Worm (Caenorhabditis elegans) whole organism, young adult: ENCODE measurements around the gene tlk-1.

Experiments used
- B0035.1 ChIP-seq: sonication (generic microtip); optimal IDR thresholded peaks from 2 replicates; lab custom pipeline; 2016; ENCODE audit warnings: missing genetic modification characterization, mild to moderate bottlenecking, missing compliant biosample characterization, missing genotype, missing genetic modification reagents
- C17E4.6 ChIP-seq: fragments of 200-800 bp; sonication (Bioruptor generic); IDR thresholded peaks from 2 replicates; pipeline ENCODE4 v1.3.6; 2022; ENCODE audit warnings: missing genetic modification reagents, missing genetic modification characterization, missing compliant biosample characterization
- F33H1.4 ChIP-seq: fragments of 200-800 bp; sonication (Bioruptor generic); IDR thresholded peaks from 2 replicates; pipeline ENCODE4 v1.3.6; 2022; ENCODE audit warnings: missing genetic modification reagents, missing genetic modification characterization, missing compliant biosample characterization
- F39B2.1 ChIP-seq: fragments of 200-800 bp; sonication (Bioruptor generic); IDR thresholded peaks from 2 replicates; pipeline ENCODE4 v1.3.6; 2022; ENCODE audit warnings: missing genetic modification reagents, missing genetic modification characterization, missing compliant biosample characterization
- F52B5.7 ChIP-seq: sonication (generic microtip); optimal IDR thresholded peaks from 2 replicates; lab custom pipeline; 2016; ENCODE audit warnings: mild to moderate bottlenecking, missing genetic modification characterization, missing compliant biosample characterization
- F57A8.1 ChIP-seq: fragments of 200-800 bp; sonication (Bioruptor generic); optimal IDR thresholded peaks from 2 replicates; lab custom pipeline; 2018; ENCODE audit warnings: mild to moderate bottlenecking, missing genetic modification characterization, moderate library complexity, missing compliant biosample characterization
- Y53G8AR.9 ChIP-seq: fragments of 200-800 bp; sonication (Bioruptor generic); conservative IDR thresholded peaks from 2 replicates; pipeline ENCODE4 v1.3.6; 2022; ENCODE audit warnings: missing genetic modification reagents, missing genetic modification characterization, missing compliant biosample characterization
- Y95B8A.8 ChIP-seq: fragments of 200-800 bp; sonication (Bioruptor generic); IDR thresholded peaks from 2 replicates; pipeline ENCODE4 v1.3.6; 2022; ENCODE audit warnings: missing genetic modification reagents, missing genetic modification characterization, missing compliant biosample characterization
- athp-1 ChIP-seq: sonication (generic microtip); optimal IDR thresholded peaks from 2 replicates; lab custom pipeline; 2017; ENCODE audit warnings: mild to moderate bottlenecking, missing genetic modification characterization, missing compliant biosample characterization
- attf-5 ChIP-seq: fragments of 200-800 bp; sonication (Bioruptor generic); optimal IDR thresholded peaks from 2 replicates; lab custom pipeline; 2018; ENCODE audit warnings: mild to moderate bottlenecking, missing genetic modification characterization, missing compliant biosample characterization
- attf-6 ChIP-seq: fragments of 200-800 bp; sonication (Bioruptor generic); IDR thresholded peaks from 2 replicates; pipeline ENCODE4 v1.3.6; 2022; ENCODE audit warnings: missing genetic modification reagents, missing genetic modification characterization, missing compliant biosample characterization
- bed-2 ChIP-seq: fragments of 200-800 bp; sonication (Bioruptor generic); IDR thresholded peaks from 2 replicates; pipeline ENCODE4 v1.3.6; 2022; ENCODE audit warnings: missing genetic modification reagents, missing genetic modification characterization, missing compliant biosample characterization
- cebp-1 ChIP-seq, 2 experiments: fragments of 200-800 bp in 1 of 2; sonication (Bioruptor generic) in 1 of 2; sonication (generic microtip) in 1 of 2; IDR thresholded peaks in 1 of 2; optimal IDR thresholded peaks in 1 of 2; 2 replicates each; pipeline versions ENCODE4 v1.3.6 to Lab custom; 2017 to 2022; ENCODE audit warnings: missing compliant biosample characterization in 2 of 2, missing genetic modification characterization in 2 of 2, mild to moderate bottlenecking in 1 of 2, missing genetic modification reagents in 1 of 2, moderate library complexity in 1 of 2
- ceh-100 ChIP-seq: fragments of 200-800 bp; sonication (Bioruptor generic); IDR thresholded peaks from 2 replicates; pipeline ENCODE4 v1.3.6; 2022; ENCODE audit warnings: missing genetic modification reagents, missing genetic modification characterization, missing compliant biosample characterization
- ceh-27 ChIP-seq: fragments of 200-800 bp; sonication (Bioruptor generic); optimal IDR thresholded peaks from 2 replicates; lab custom pipeline; 2018; ENCODE audit warnings: mild to moderate bottlenecking, missing genetic modification characterization, moderate library complexity, missing compliant biosample characterization
- ceh-79 ChIP-seq: sonication (generic microtip); optimal IDR thresholded peaks from 2 replicates; lab custom pipeline; 2017; ENCODE audit warnings: mild to moderate bottlenecking, missing genetic modification characterization, missing compliant biosample characterization
- chd-7 ChIP-seq: sonication (generic microtip); optimal IDR thresholded peaks from 2 replicates; lab custom pipeline; 2016; ENCODE audit warnings: mild to moderate bottlenecking, missing genetic modification characterization, moderate library complexity, missing compliant biosample characterization
- dpl-1 ChIP-seq: fragments of 150-350 bp; optimal IDR thresholded peaks from 2 replicates; lab custom pipeline; 2014; ENCODE audit warnings: missing biosample characterization, missing genetic modification reagents, missing genetic modification characterization
- efl-1 ChIP-seq: fragments of 150-350 bp; optimal IDR thresholded peaks from 2 replicates; lab custom pipeline; 2014; ENCODE audit warnings: missing biosample characterization, missing genetic modification reagents, missing genetic modification characterization
- egl-18 ChIP-seq: fragments of 200-800 bp; sonication (Bioruptor generic); IDR thresholded peaks from 2 replicates; pipeline ENCODE4 v1.3.6; 2022; ENCODE audit warnings: missing genetic modification reagents, missing genetic modification characterization, missing compliant biosample characterization
- ekl-4 ChIP-seq: fragments of 200-800 bp; sonication (Bioruptor generic); IDR thresholded peaks from 2 replicates; pipeline ENCODE4 v1.3.6; 2022; ENCODE audit warnings: missing genetic modification reagents, missing genetic modification characterization, missing compliant biosample characterization
- gei-17 ChIP-seq: fragments of 200-800 bp; sonication (Bioruptor generic); optimal IDR thresholded peaks from 2 replicates; lab custom pipeline; 2018; ENCODE audit warnings: mild to moderate bottlenecking, missing genetic modification characterization, missing compliant biosample characterization
- him-1 ChIP-seq: sonication (generic microtip); optimal IDR thresholded peaks from 2 replicates; lab custom pipeline; 2016; ENCODE audit warnings: missing genotype, missing genetic modification reagents, missing genetic modification characterization, missing compliant biosample characterization
- hlh-26 ChIP-seq: fragments of 200-800 bp; sonication (Bioruptor generic); conservative IDR thresholded peaks from 2 replicates; pipeline ENCODE4 v1.3.6; 2022; ENCODE audit warnings: missing genetic modification reagents, missing genetic modification characterization, missing compliant biosample characterization
- hmg-20 ChIP-seq: fragments of 200-800 bp; sonication (Bioruptor generic); IDR thresholded peaks from 2 replicates; pipeline ENCODE4 v1.3.6; 2022; ENCODE audit warnings: missing genetic modification reagents, missing genetic modification characterization, missing compliant biosample characterization
- hrde-1 ChIP-seq: sonication (generic microtip); optimal IDR thresholded peaks from 2 replicates; lab custom pipeline; 2016; ENCODE audit warnings: missing genetic modification characterization, mild to moderate bottlenecking, missing compliant biosample characterization, moderate library complexity, missing genotype, missing genetic modification reagents, borderline replicate concordance
- lag-1 ChIP-seq: fragments of 200-800 bp; sonication (Bioruptor generic); IDR thresholded peaks from 2 replicates; pipeline ENCODE4 v1.3.6; 2022; ENCODE audit warnings: missing genetic modification reagents, missing genetic modification characterization, missing compliant biosample characterization
- lin-26 ChIP-seq: fragments of 200-800 bp; sonication (Bioruptor generic); IDR thresholded peaks from 2 replicates; pipeline ENCODE4 v1.3.6; 2022; ENCODE audit warnings: missing genetic modification reagents, missing genetic modification characterization, missing compliant biosample characterization
- lin-35 ChIP-seq, 3 experiments: fragments of 150-350 bp in 2 of 3; sonication (generic microtip) in 1 of 3; optimal IDR thresholded peaks; 2 replicates each; lab custom pipeline; 2014 to 2018; ENCODE audit warnings: missing biosample characterization in 3 of 3, missing genetic modification characterization in 3 of 3, missing genetic modification reagents in 3 of 3
- lin-54 ChIP-seq: fragments of 200-800 bp; sonication (Bioruptor generic); optimal IDR thresholded peaks from 2 replicates; lab custom pipeline; 2018; ENCODE audit warnings: mild to moderate bottlenecking, missing genetic modification characterization, missing compliant biosample characterization
- lir-1 ChIP-seq: fragments of 200-800 bp; sonication (Bioruptor generic); conservative IDR thresholded peaks from 2 replicates; pipeline ENCODE4 v1.3.6; 2022; ENCODE audit warnings: missing genetic modification reagents, missing genetic modification characterization, missing compliant biosample characterization
- lsl-1 ChIP-seq: fragments of 200-800 bp; sonication (Bioruptor generic); optimal IDR thresholded peaks from 2 replicates; lab custom pipeline; 2018; ENCODE audit warnings: mild to moderate bottlenecking, missing genetic modification characterization, moderate library complexity, missing compliant biosample characterization
- lsy-27 ChIP-seq: sonication (generic microtip); optimal IDR thresholded peaks from 2 replicates; lab custom pipeline; 2017; ENCODE audit warnings: missing genetic modification characterization, mild to moderate bottlenecking, missing compliant biosample characterization, antibody characterized with exemption, missing genotype, borderline replicate concordance; ENCODE audit not compliant: insufficient read depth
- madf-6 ChIP-seq: fragments of 200-800 bp; sonication (Bioruptor generic); IDR thresholded peaks from 2 replicates; pipeline ENCODE4 v1.3.6; 2022; ENCODE audit warnings: missing genetic modification reagents, missing genetic modification characterization, missing compliant biosample characterization
- mcd-1 ChIP-seq: fragments of 200-800 bp; sonication (Bioruptor generic); IDR thresholded peaks from 2 replicates; pipeline ENCODE4 v1.3.6; 2022; ENCODE audit warnings: missing genetic modification reagents, missing genetic modification characterization, missing compliant biosample characterization
- nfya-1 ChIP-seq: sonication (generic microtip); optimal IDR thresholded peaks from 2 replicates; lab custom pipeline; 2017; ENCODE audit warnings: antibody characterized with exemption, missing compliant biosample characterization, missing genetic modification characterization, borderline replicate concordance; ENCODE audit not compliant: insufficient read depth
- pha-4 ChIP-seq: fragments of 150-350 bp; sonication (generic microtip); optimal IDR thresholded peaks from 2 replicates; lab custom pipeline; 2014; ENCODE audit warnings: missing biosample characterization, missing genetic modification reagents, missing genetic modification characterization
- rcor-1 ChIP-seq: fragments of 200-800 bp; sonication (Bioruptor generic); IDR thresholded peaks from 2 replicates; pipeline ENCODE4 v1.3.6; 2022; ENCODE audit warnings: missing genetic modification reagents, missing genetic modification characterization, missing compliant biosample characterization
- snpc-1.3 ChIP-seq: sonication (generic microtip); optimal IDR thresholded peaks from 2 replicates; lab custom pipeline; 2017; ENCODE audit warnings: missing genetic modification characterization, mild to moderate bottlenecking, missing compliant biosample characterization, antibody characterized with exemption, moderate library complexity, missing genotype, missing genetic modification reagents; ENCODE audit not compliant: insufficient read depth
- tbp1 ChIP-seq: fragments of 200-800 bp; sonication (Bioruptor generic); optimal IDR thresholded peaks from 2 replicates; lab custom pipeline; 2018; ENCODE audit warnings: mild to moderate bottlenecking, missing genetic modification characterization, missing compliant biosample characterization
- tlf-1 ChIP-seq: fragments of 200-800 bp; sonication (Bioruptor generic); optimal IDR thresholded peaks from 2 replicates; lab custom pipeline; 2018; ENCODE audit warnings: mild to moderate bottlenecking, missing genetic modification characterization, missing compliant biosample characterization
- unc-130 ChIP-seq: sonication (generic microtip); optimal IDR thresholded peaks from 2 replicates; lab custom pipeline; 2016; ENCODE audit warnings: missing genetic modification reagents, missing genetic modification characterization, missing compliant biosample characterization
- ztf-25 ChIP-seq: fragments of 200-800 bp; sonication (Bioruptor generic); IDR thresholded peaks from 2 replicates; pipeline ENCODE4 v1.3.6; 2022; ENCODE audit warnings: missing genetic modification reagents, missing genetic modification characterization, missing compliant biosample characterization

Gene tlk-1

ce11 chrIII:9747133-9747532, 47.5 kb downstream of the tlk-1 start, which contains the start of the genes iff-1 and cdk-1:
Gene iff-1 (minus strand): TSS chrIII:9747193.
Gene cdk-1 (plus strand): TSS chrIII:9747472.
- no peak for TF ChIP-seq B0035.1 (tag; lab: Kevin White, UChicago)
- no peak for TF ChIP-seq F57A8.1 (GFP tag; lab: Kevin White, UChicago)
- no peak for TF ChIP-seq hrde-1 (tag; lab: Kevin White, UChicago)
- TF ChIP-seq cebp-1 (GFP tag; IDR thresholded peaks at IDR 0.05; lab: Robert Waterston, UW) = no peak
- peak; percentile 53 for TF ChIP-seq cebp-1 (tag; optimal IDR thresholded peaks at IDR 0.05; lab: Kevin White, UChicago)
- TF ChIP-seq dpl-1 (GFP tag; lab: Kevin White, UChicago) = peak; percentile 11
- TF ChIP-seq efl-1 (GFP tag; lab: Kevin White, UChicago) = peak; percentile 24
- TF ChIP-seq lin-35 (GFP tag; optimal IDR thresholded peaks at IDR 0.05; lab: Kevin White, UChicago) = peak in 1 of 3 experiments; percentile 8
- TF ChIP-seq pha-4 (tag; lab: Kevin White, UChicago) = no peak
- no peak for TF ChIP-seq ztf-25 (GFP tag; lab: Robert Waterston, UW)
- no peak for TF ChIP-seq hlh-26 (GFP tag; lab: Robert Waterston, UW)
- peak; percentile 2 for TF ChIP-seq lin-54
- no peak for TF ChIP-seq chd-7 (tag; lab: Kevin White, UChicago)
- no peak for TF ChIP-seq attf-5
- no peak for TF ChIP-seq lir-1 (GFP tag; lab: Robert Waterston, UW)
- 0 out of 2 replicates have a peak, but pooled peaks have one; percentile 24 for TF ChIP-seq rcor-1 (GFP tag; lab: Robert Waterston, UW)
- TF ChIP-seq lsy-27 (tag; lab: Kevin White, UChicago) = no peak
- peak; percentile 44 for TF ChIP-seq F33H1.4 (GFP tag; lab: Robert Waterston, UW)
- no peak for TF ChIP-seq bed-2
- no peak for TF ChIP-seq F39B2.1 (GFP tag; lab: Robert Waterston, UW)
- no peak for TF ChIP-seq egl-18 (GFP tag; lab: Robert Waterston, UW)
- TF ChIP-seq madf-6 (GFP tag; lab: Robert Waterston, UW) = no peak; the same call in 1 of the 2 replicates
- TF ChIP-seq F52B5.7 = no peak

DNA sequence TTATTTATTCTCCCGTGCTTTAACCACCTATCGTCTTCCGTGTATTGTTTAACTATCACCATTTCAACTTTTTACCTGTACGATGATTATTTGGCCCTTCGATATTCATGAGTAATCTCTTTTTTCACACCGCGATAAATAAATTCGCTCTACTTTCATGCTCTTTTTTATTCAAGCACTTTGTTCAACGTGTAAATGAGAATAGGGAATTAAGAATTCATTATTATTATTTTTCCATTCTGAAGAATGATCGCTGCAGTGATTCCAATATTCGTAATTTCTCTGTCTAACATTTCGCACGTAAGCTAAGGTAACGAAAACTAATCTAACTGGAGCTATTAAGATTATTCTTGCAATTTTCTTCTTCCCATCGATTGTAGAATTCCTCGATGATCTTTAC, 49.0 kb downstream of the tlk-1 start, which contains the start of gene T05G5.4:
TSS of gene T05G5.4 (plus strand) at position 241 of the 400 bp plus-strand sequence.
- peak; percentile 46 for TF ChIP-seq snpc-1.3 (tag; lab: Kevin White, UChicago)
- TF ChIP-seq cebp-1 (GFP tag; IDR thresholded peaks at IDR 0.05; lab: Robert Waterston, UW) = no peak
- peak; percentile 7 for TF ChIP-seq cebp-1 (tag; optimal IDR thresholded peaks at IDR 0.05; lab: Kevin White, UChicago)
- no peak for TF ChIP-seq gei-17 (GFP tag; lab: Kevin White, UChicago)
- TF ChIP-seq Y53G8AR.9 = peak; percentile 74; the same call in 1 of the 2 replicates
- peak; percentile 15 for TF ChIP-seq athp-1 (tag; lab: Kevin White, UChicago)
- peak; percentile 63 for TF ChIP-seq ceh-100
- TF ChIP-seq pha-4 (tag; lab: Kevin White, UChicago) = no peak
- peak; percentile 37; the same call in 1 of the 2 replicates for TF ChIP-seq attf-6 (GFP tag; lab: Robert Waterston, UW)
- peak; percentile 59 for TF ChIP-seq hrde-1 (tag; lab: Kevin White, UChicago)
- peak; percentile 37 for TF ChIP-seq lsl-1 (GFP tag; lab: Kevin White, UChicago)
- peak; percentile 8; the same call in 1 of the 2 replicates for TF ChIP-seq ekl-4 (GFP tag; lab: Robert Waterston, UW)
- TF ChIP-seq ceh-27 (GFP tag; lab: Kevin White, UChicago) = no peak
- no peak for TF ChIP-seq attf-5
- TF ChIP-seq Y95B8A.8 = 0 out of 2 replicates have a peak, but pooled peaks have one; percentile 22
- TF ChIP-seq lin-54 = peak; percentile 46
- TF ChIP-seq him-1 (tag; lab: Kevin White, UChicago) = peak; percentile 90
- no peak for TF ChIP-seq hmg-20
- peak; percentile 12 for TF ChIP-seq unc-130 (GFP tag; lab: Kevin White, UChicago)
- TF ChIP-seq lag-1 (GFP tag; lab: Robert Waterston, UW) = no peak
- peak; percentile 46; the same call in 1 of the 2 replicates for TF ChIP-seq C17E4.6
- peak; percentile 62; the same call in 1 of the 2 replicates for TF ChIP-seq F39B2.1 (GFP tag; lab: Robert Waterston, UW)
- peak; percentile 55 for TF ChIP-seq lin-26 (GFP tag; lab: Robert Waterston, UW)
- peak; percentile 68 for TF ChIP-seq madf-6 (GFP tag; lab: Robert Waterston, UW)
- no peak for TF ChIP-seq nfya-1 (tag; lab: Kevin White, UChicago)
- TF ChIP-seq mcd-1 = peak; percentile 43; the same call in 1 of the 2 replicates
- peak; percentile 20 for TF ChIP-seq tbp1 (GFP tag; lab: Kevin White, UChicago)
- TF ChIP-seq ceh-79 = peak; percentile 4
- TF ChIP-seq lin-35 (GFP tag; optimal IDR thresholded peaks at IDR 0.05; lab: Kevin White, UChicago) = no peak
- TF ChIP-seq tlf-1 (GFP tag; lab: Kevin White, UChicago) = peak; percentile 39
